Worm (Caenorhabditis elegans) whole organism, early embryonic: ENCODE results near the gene fbxb-55.

Experiments
- B0310.2 ChIP-seq: sonication (generic microtip); optimal IDR thresholded peaks from 2 replicates; lab custom pipeline; 2016; ENCODE audit warnings: mild to moderate bottlenecking, missing genetic modification characterization, missing compliant biosample characterization
- ama-1 ChIP-seq: fragments of 150-350 bp; optimal IDR thresholded peaks from 2 replicates; lab custom pipeline; 2014
- ceh-13 ChIP-seq: fragments of 200-800 bp; sonication (Bioruptor generic); optimal IDR thresholded peaks from 2 replicates; lab custom pipeline; 2018; ENCODE audit warnings: mild to moderate bottlenecking, missing genetic modification characterization, missing compliant biosample characterization
- ceh-36 ChIP-seq: sonication (generic microtip); optimal IDR thresholded peaks from 2 replicates; lab custom pipeline; 2016; ENCODE audit warnings: missing genetic modification characterization, inconsistent platforms, missing compliant biosample characterization
- ets-7 ChIP-seq: sonication (generic microtip); optimal IDR thresholded peaks from 2 replicates; lab custom pipeline; 2016; ENCODE audit warnings: missing genotype, missing genetic modification characterization, missing compliant biosample characterization
- hmbx-1 ChIP-seq: sonication (generic microtip); optimal IDR thresholded peaks from 2 replicates; lab custom pipeline; 2016; ENCODE audit warnings: mild to moderate bottlenecking, missing genetic modification characterization, missing compliant biosample characterization
- hmg-4 ChIP-seq: fragments of 200-800 bp; sonication (Bioruptor generic); optimal IDR thresholded peaks from 2 replicates; lab custom pipeline; 2018; ENCODE audit warnings: mild to moderate bottlenecking, missing genetic modification characterization, missing compliant biosample characterization
- pes-1 ChIP-seq: fragments of 200-800 bp; sonication (Bioruptor generic); IDR thresholded peaks from 2 replicates; pipeline ENCODE4 v1.3.6; 2022; ENCODE audit warnings: missing genetic modification reagents, missing genetic modification characterization, missing compliant biosample characterization
- scrt-1 ChIP-seq: fragments of 200-800 bp; sonication (Bioruptor generic); IDR thresholded peaks from 2 replicates; pipeline ENCODE4 v1.3.6; 2022; ENCODE audit warnings: missing genetic modification characterization, missing compliant biosample characterization
- tra-4 ChIP-seq: sonication (generic microtip); optimal IDR thresholded peaks from 2 replicates; lab custom pipeline; 2017; ENCODE audit warnings: missing genetic modification characterization, missing compliant biosample characterization

DNA sequence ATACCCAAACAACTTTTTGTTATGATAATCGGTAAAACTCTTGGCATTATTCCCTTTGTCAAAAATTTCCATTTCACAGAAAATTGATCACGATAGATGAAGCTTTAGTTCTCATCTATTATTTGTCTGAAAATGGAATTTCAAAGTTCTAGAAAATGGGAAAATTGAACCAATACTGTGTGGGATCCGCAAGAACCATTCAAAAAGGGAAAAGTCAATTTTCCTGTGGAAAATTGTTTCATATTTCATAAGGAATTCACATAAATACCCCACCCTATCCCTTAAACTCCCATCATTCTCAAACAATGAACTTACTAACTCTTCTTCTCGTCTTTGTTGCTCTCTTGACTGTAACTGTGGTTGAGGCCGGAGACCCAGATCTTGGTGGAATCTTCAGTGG lies 12.3 kb downstream of the fbxb-55 start, which contains the start of the genes C35B1.9 and C35B1.3:
- TF ChIP-seq ama-1 (lab: Kevin White, UChicago): no peak
- TF ChIP-seq hmbx-1 (tag; lab: Kevin White, UChicago): no peak
- no peak for TF ChIP-seq B0310.2 (tag; lab: Kevin White, UChicago)
- no peak for TF ChIP-seq hmg-4 (GFP tag; lab: Kevin White, UChicago)
- no peak for TF ChIP-seq ceh-13
- no peak for TF ChIP-seq ets-7 (tag; lab: Kevin White, UChicago)
- no peak for TF ChIP-seq ceh-36 (tag; lab: Kevin White, UChicago)
- no peak for TF ChIP-seq tra-4 (tag; lab: Kevin White, UChicago)
- TF ChIP-seq pes-1: no peak
- no peak for TF ChIP-seq scrt-1
